Worm (Caenorhabditis elegans): ENCODE measurements around the gene ndab-2.

Gene ndab-2

ce11 chrIII:7209721-7210120, 29.2 kb downstream of the ndab-2 start, which contains the start of gene R151.2:
R151.2 (plus strand) TSS chrIII:7209967.
- no peak for TF ChIP-seq snpc-4 (tag; optimal IDR thresholded peaks at IDR 0.05)
- TF ChIP-seq zag-1 (tag; optimal IDR thresholded peaks at IDR 0.05) = no peak
- TF ChIP-seq mab-5 (tag; optimal IDR thresholded peaks at IDR 0.05) = no peak
- TF ChIP-seq Y55F3AM.14 (GFP tag; optimal IDR thresholded peaks at IDR 0.05) = no peak
- no peak for TF ChIP-seq C34F6.9 (tag; optimal IDR thresholded peaks at IDR 0.05)
- TF ChIP-seq nhr-25 (tag; optimal IDR thresholded peaks at IDR 0.05) = no peak
- TF ChIP-seq lin-11 (tag; optimal IDR thresholded peaks at IDR 0.05) = no peak
- TF ChIP-seq peb-1 (tag; optimal IDR thresholded peaks at IDR 0.05) = no peak
- TF ChIP-seq nhr-23 (tag; optimal IDR thresholded peaks at IDR 0.05) = no peak
- TF ChIP-seq alr-1 (tag; optimal IDR thresholded peaks at IDR 0.05) = no peak
- TF ChIP-seq ceh-16 (tag; optimal IDR thresholded peaks at IDR 0.05) = no peak
- TF ChIP-seq nhr-6 (tag; optimal IDR thresholded peaks at IDR 0.05) = no peak

ce11 chrIII:7210486-7210885, 29.9 kb downstream of the ndab-2 start:
- TF ChIP-seq nhr-10 (tag; optimal IDR thresholded peaks at IDR 0.05) = no peak
- no peak for TF ChIP-seq nhr-6 (tag; optimal IDR thresholded peaks at IDR 0.05)
- TF ChIP-seq lin-13 (GFP tag; optimal IDR thresholded peaks at IDR 0.05) = no peak
- no peak for TF ChIP-seq nhr-23 (tag; optimal IDR thresholded peaks at IDR 0.05)
- TF ChIP-seq unc-55 (GFP tag; optimal IDR thresholded peaks at IDR 0.05) = peak; percentile 22
- TF ChIP-seq lin-11 (tag; optimal IDR thresholded peaks at IDR 0.05) = no peak

- peak; percentile 19 for TF ChIP-seq gmeb-1 (tag; optimal IDR thresholded peaks at IDR 0.05)
- no peak for TF ChIP-seq nhr-23 (tag; optimal IDR thresholded peaks at IDR 0.05)
- peak; percentile 62 for TF ChIP-seq fos-1 (tag; optimal IDR thresholded peaks at IDR 0.05)
- TF ChIP-seq alr-1 (tag; optimal IDR thresholded peaks at IDR 0.05) = no peak
Observed at ce11 chrIII:7212028-7212427, 31.5 kb downstream of the ndab-2 start.

ce11 chrIII:7215532-7215931, 35.0 kb downstream of the ndab-2 start:
- TF ChIP-seq ceh-82 (tag; optimal IDR thresholded peaks at IDR 0.05) (no peak), ceh-16 (tag; optimal IDR thresholded peaks at IDR 0.05) (no peak), peb-1 (tag; optimal IDR thresholded peaks at IDR 0.05) (no peak), ztf-4 (tag; optimal IDR thresholded peaks at IDR 0.05) (no peak), F13H6.1 (tag; optimal IDR thresholded peaks at IDR 0.05) (peak; percentile 13), nhr-129 (tag; optimal IDR thresholded peaks at IDR 0.05) (peak; percentile 55), R02D3.7 (tag; optimal IDR thresholded peaks at IDR 0.05) (no peak), ZK546.5 (tag; optimal IDR thresholded peaks at IDR 0.05) (no peak), aly-2 (tag; optimal IDR thresholded peaks at IDR 0.05) (no peak), mab-5 (tag; optimal IDR thresholded peaks at IDR 0.05) (no peak), skn-1 (tag; optimal IDR thresholded peaks at IDR 0.05) (no peak), mdl-1 (tag; optimal IDR thresholded peaks at IDR 0.05) (no peak), elt-1 (tag; optimal IDR thresholded peaks at IDR 0.05) (no peak), sma-9 (GFP tag; optimal IDR thresholded peaks at IDR 0.05) (peak; percentile 19), sma-9 (tag; optimal IDR thresholded peaks at IDR 0.05) (no peak), nhr-10 (tag; optimal IDR thresholded peaks at IDR 0.05) (no peak), ama-1 (optimal IDR thresholded peaks at IDR 0.05) (no peak), lsy-2 (tag; optimal IDR thresholded peaks at IDR 0.05) (peak in 1 of 2 experiments; percentile 16), nhr-77 (tag; optimal IDR thresholded peaks at IDR 0.05) (no peak), elt-3 (tag; optimal IDR thresholded peaks at IDR 0.05) (no peak), nhr-237 (tag; optimal IDR thresholded peaks at IDR 0.05) (no peak), fos-1 (tag; optimal IDR thresholded peaks at IDR 0.05) (no peak), C34F6.9 (tag; optimal IDR thresholded peaks at IDR 0.05) (no peak)

- TF ChIP-seq egl-27 (tag; optimal IDR thresholded peaks at IDR 0.05) = no peak
- TF ChIP-seq ZK546.5 (tag; optimal IDR thresholded peaks at IDR 0.05) = no peak
- no peak for TF ChIP-seq skn-1 (tag; optimal IDR thresholded peaks at IDR 0.05)
- TF ChIP-seq R02D3.7 (tag; optimal IDR thresholded peaks at IDR 0.05) = no peak
- TF ChIP-seq F13H6.1 (tag; optimal IDR thresholded peaks at IDR 0.05) = no peak
- TF ChIP-seq blmp-1 (tag; optimal IDR thresholded peaks at IDR 0.05; ENCODE audit: insufficient read depth) = no peak
- no peak for TF ChIP-seq ztf-11 (tag; optimal IDR thresholded peaks at IDR 0.05)
- no peak for TF ChIP-seq nhr-21 (tag; optimal IDR thresholded peaks at IDR 0.05)
- no peak for TF ChIP-seq lin-11 (tag; optimal IDR thresholded peaks at IDR 0.05)
- TF ChIP-seq sem-4 (tag; optimal IDR thresholded peaks at IDR 0.05) = no peak
- TF ChIP-seq lin-39 (tag; optimal IDR thresholded peaks at IDR 0.05) = no peak
- no peak for TF ChIP-seq mbf-1 (tag; optimal IDR thresholded peaks at IDR 0.05)
- no peak for TF ChIP-seq dmd-4 (tag; optimal IDR thresholded peaks at IDR 0.05)
- TF ChIP-seq nhr-12 (tag; optimal IDR thresholded peaks at IDR 0.05) = no peak
Observed at ce11 chrIII:7216226-7216625, 35.7 kb downstream of the ndab-2 start, which contains the start of gene R151.1. R151.1 (plus strand) TSS chrIII:7216526.
